Worm (Caenorhabditis elegans) whole organism, early embryonic: ENCODE measurements around the gene cgh-1.

ENCODE experiments used
- ama-1 ChIP-seq: fragments of 150-350 bp; optimal IDR thresholded peaks from 2 replicates; lab custom pipeline; 2014
- ceh-36 ChIP-seq: sonication (generic microtip); optimal IDR thresholded peaks from 2 replicates; lab custom pipeline; 2016; ENCODE audit warnings: missing genetic modification characterization, inconsistent platforms, missing compliant biosample characterization
- hnd-1 ChIP-seq: sonication (generic microtip); optimal IDR thresholded peaks from 2 replicates; lab custom pipeline; 2016; ENCODE audit warnings: missing genetic modification characterization, missing compliant biosample characterization
- pes-1 ChIP-seq: fragments of 200-800 bp; sonication (Bioruptor generic); IDR thresholded peaks from 2 replicates; pipeline ENCODE4 v1.3.6; 2022; ENCODE audit warnings: missing genetic modification reagents, missing genetic modification characterization, missing compliant biosample characterization

DNA sequence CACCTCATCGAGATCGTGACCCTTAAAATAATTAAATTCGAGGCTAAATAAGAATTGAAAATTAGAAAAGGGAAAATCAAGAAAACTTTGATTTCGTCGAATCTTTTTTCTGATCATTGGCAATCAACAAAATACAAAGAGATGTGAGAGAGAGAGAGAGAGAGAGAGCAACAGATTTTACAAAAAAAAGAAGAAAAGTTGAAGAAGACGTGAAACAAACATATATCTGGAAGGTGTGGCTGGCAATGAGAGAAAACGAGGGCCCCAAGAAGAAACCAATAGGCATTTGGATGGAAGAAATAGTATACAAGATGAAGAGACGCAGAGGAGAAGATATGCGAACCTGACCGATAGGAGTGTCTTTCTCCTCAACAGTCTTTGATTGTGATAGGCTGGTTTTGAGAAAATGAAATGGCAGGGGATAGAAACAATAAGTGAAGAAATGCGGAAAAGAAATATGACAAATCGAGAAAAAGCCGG is 8.5 kb downstream of the cgh-1 start, which contains the start of gene mup-4:
- no peak for TF ChIP-seq ceh-36
- TF ChIP-seq ama-1 (lab: Kevin White, UChicago): no peak
- TF ChIP-seq pes-1 (GFP tag; lab: Robert Waterston, UW): no peak
- TF ChIP-seq hnd-1 (tag; lab: Kevin White, UChicago): no peak
